Fruit fly (Drosophila melanogaster): Measurements from ENCODE around the gene Taf10b.
A peak's percentile ranks its signal among the peaks of the same experiment; 100 is the strongest.

Gene Taf10b

DNA sequence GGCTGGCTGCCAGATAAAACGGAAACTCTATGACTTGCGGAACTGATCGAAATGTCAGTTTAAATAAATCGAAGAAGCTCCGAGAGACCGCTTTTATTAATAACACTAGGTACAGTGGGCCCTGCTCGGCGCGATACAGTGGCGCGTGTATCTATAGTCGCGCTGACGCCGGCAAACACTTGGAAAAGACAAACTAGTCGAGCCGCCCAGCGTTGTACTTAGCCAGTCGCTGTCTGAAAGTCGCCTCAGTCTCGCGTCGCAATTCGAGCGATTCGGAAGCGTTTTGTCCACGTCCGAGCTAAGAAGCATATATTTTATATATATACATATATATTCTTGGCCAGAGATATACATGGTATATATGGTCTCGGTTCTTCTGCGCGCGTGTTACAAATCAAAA is 37.8 kb downstream of the Taf10b start (continued):
- TF ChIP-seq Antp (GFP tag; optimal IDR thresholded peaks at IDR 0.05) (peak; percentile 44), Hmr (GFP tag; optimal IDR thresholded peaks at IDR 0.05) (peak; percentile 61), mld (GFP tag; IDR thresholded peaks at IDR 0.05; ENCODE audit: partially characterized antibody) (no peak), sd (tag; optimal IDR thresholded peaks at IDR 0.05) (peak; percentile 27), CG8765 (GFP tag; IDR thresholded peaks at IDR 0.05) (0 out of 2 replicates have a peak, but pooled peaks have one; percentile 28), Lhr (GFP tag; optimal IDR thresholded peaks at IDR 0.05) (no peak), sqz (GFP tag; optimal IDR thresholded peaks at IDR 0.05) (no peak), slbo (GFP tag; IDR thresholded peaks at IDR 0.05) (peak; percentile 70), Ravus (GFP tag; IDR thresholded peaks at IDR 0.05) (no peak), B-H2 (GFP tag; optimal IDR thresholded peaks at IDR 0.05) (peak; percentile 45), CG9817 (tag; optimal IDR thresholded peaks at IDR 0.05) (peak; percentile 49), psq (GFP tag; optimal IDR thresholded peaks at IDR 0.05) (no peak), slou (GFP tag; optimal IDR thresholded peaks at IDR 0.05) (no peak), MBD-R2 (GFP tag; IDR thresholded peaks at IDR 0.05) (peak; percentile 7; the same call in 1 of the 2 replicates), lab (GFP tag; optimal IDR thresholded peaks at IDR 0.05) (peak; percentile 74), lilli (GFP tag; optimal IDR thresholded peaks at IDR 0.05) (peak; percentile 42), pan (optimal IDR thresholded peaks at IDR 0.05) (no peak), pan (GFP tag; optimal IDR thresholded peaks at IDR 0.05 in 1 of 2, IDR thresholded peaks at IDR 0.05 in 1 of 2) (peak in 1 of 2 experiments; percentile 63), CG13424 (tag; optimal IDR thresholded peaks at IDR 0.05) (peak; percentile 31), prd (optimal IDR thresholded peaks at IDR 0.05) (no peak), prd (GFP tag; IDR thresholded peaks at IDR 0.05) (peak; percentile 60), hbn (GFP tag; IDR thresholded peaks at IDR 0.05; ENCODE audit: partially characterized antibody) (no peak), Rfx (GFP tag; IDR thresholded peaks at IDR 0.05) (peak; percentile 88), shn (GFP tag; optimal IDR thresholded peaks at IDR 0.05) (no peak), CG1603 (tag; optimal IDR thresholded peaks at IDR 0.05) (peak; percentile 6), crol (GFP tag; IDR thresholded peaks at IDR 0.05) (no peak), repo (GFP tag; optimal IDR thresholded peaks at IDR 0.05) (no peak), Bteb2 (GFP tag; optimal IDR thresholded peaks at IDR 0.05) (no peak), Trl (optimal IDR thresholded peaks at IDR 0.05) (no peak), Trl (GFP tag; optimal IDR thresholded peaks at IDR 0.05) (peak; percentile 6), CG7987 (GFP tag; optimal IDR thresholded peaks at IDR 0.05) (peak; percentile 51), CG10366 (GFP tag; IDR thresholded peaks at IDR 0.05) (peak; percentile 39; the same call in 1 of the 2 replicates), CG7839 (tag; optimal IDR thresholded peaks at IDR 0.05) (peak; percentile 59), Mad (GFP tag; optimal IDR thresholded peaks at IDR 0.05) (peak; percentile 18), ranshi (GFP tag; IDR thresholded peaks at IDR 0.05) (0 out of 2 replicates have a peak, but pooled peaks have one; percentile 29), CG31441 (GFP tag; IDR thresholded peaks at IDR 0.05) (0 out of 2 replicates have a peak, but pooled peaks have one; percentile 16), ind (GFP tag; optimal IDR thresholded peaks at IDR 0.05) (peak; percentile 67), CG17912 (GFP tag; optimal IDR thresholded peaks at IDR 0.05) (no peak), Sin3A (optimal IDR thresholded peaks at IDR 0.05) (no peak), CG12071 (GFP tag; optimal IDR thresholded peaks at IDR 0.05) (peak; percentile 66), nau (GFP tag; optimal IDR thresholded peaks at IDR 0.05) (peak; percentile 3), CG11504 (tag; optimal IDR thresholded peaks at IDR 0.05) (peak; percentile 50), CG8290 (GFP tag; optimal IDR thresholded peaks at IDR 0.05) (no peak), CG8290 (tag; optimal IDR thresholded peaks at IDR 0.05) (peak in 1 of 2 experiments; percentile 89), CG2678 (tag; optimal IDR thresholded peaks at IDR 0.05) (peak; percentile 48), CG11093 (GFP tag; IDR thresholded peaks at IDR 0.05) (no peak), CG13894 (tag; optimal IDR thresholded peaks at IDR 0.05) (peak; percentile 54), CG14667 (GFP tag; IDR thresholded peaks at IDR 0.05) (peak; percentile 44; the same call in 1 of the 2 replicates), chm (GFP tag; IDR thresholded peaks at IDR 0.05) (no peak; the same call in 1 of the 2 replicates), Asciz (GFP tag; optimal IDR thresholded peaks at IDR 0.05) (no peak), fd3F (GFP tag; optimal IDR thresholded peaks at IDR 0.05) (peak; percentile 27), run (tag; optimal IDR thresholded peaks at IDR 0.05) (no peak)

Measured in whole organism, embryonic.